Worm (Caenorhabditis elegans) whole organism, mixed stage, embryonic: Measurements from ENCODE around the gene col-34.

Experiments used
- M03D4.4 ChIP-seq: sonication (generic microtip); optimal IDR thresholded peaks from 2 replicates; lab custom pipeline; 2017; ENCODE audit warnings: mild to moderate bottlenecking, missing genetic modification characterization, missing compliant biosample characterization
- bed-3 ChIP-seq: fragments of 200-800 bp; sonication (Bioruptor generic); optimal IDR thresholded peaks from 3 replicates; lab custom pipeline; 2018; ENCODE audit warnings: mild to moderate bottlenecking, missing genetic modification characterization, moderate library complexity, missing compliant biosample characterization
- blmp-1 ChIP-seq: fragments of 150-350 bp; optimal IDR thresholded peaks from 2 replicates; lab custom pipeline; 2014; ENCODE audit warnings: missing biosample characterization, missing genetic modification characterization
- ceh-43 ChIP-seq: fragments of 200-800 bp; sonication (Bioruptor generic); optimal IDR thresholded peaks from 2 replicates; lab custom pipeline; 2018; ENCODE audit warnings: mild to moderate bottlenecking, missing genetic modification characterization, moderate library complexity, missing compliant biosample characterization
- ceh-83 ChIP-seq: fragments of 200-800 bp; sonication (Bioruptor generic); optimal IDR thresholded peaks from 2 replicates; lab custom pipeline; 2018; ENCODE audit warnings: mild to moderate bottlenecking, missing genetic modification characterization, missing compliant biosample characterization
- ces-1 ChIP-seq: fragments of 150-350 bp; optimal IDR thresholded peaks from 2 replicates; lab custom pipeline; 2014; ENCODE audit warnings: missing biosample characterization, missing genetic modification reagents, missing genetic modification characterization
- cnd-1 ChIP-seq: fragments of 200-800 bp; sonication (Bioruptor generic); optimal IDR thresholded peaks from 2 replicates; lab custom pipeline; 2018; ENCODE audit warnings: mild to moderate bottlenecking, missing genetic modification characterization, missing compliant biosample characterization
- drap-1 ChIP-seq: fragments of 200-800 bp; sonication (Bioruptor generic); optimal IDR thresholded peaks from 3 replicates; lab custom pipeline; 2018; ENCODE audit warnings: mild to moderate bottlenecking, missing genetic modification characterization, missing compliant biosample characterization
- elt-1 ChIP-seq: sonication (generic microtip); optimal IDR thresholded peaks from 2 replicates; lab custom pipeline; 2017; ENCODE audit warnings: missing genetic modification characterization, mild to moderate bottlenecking, missing compliant biosample characterization, antibody characterized with exemption, moderate library complexity, borderline replicate concordance; ENCODE audit not compliant: insufficient read depth
- elt-3 ChIP-seq: fragments of 150-350 bp; optimal IDR thresholded peaks from 2 replicates; lab custom pipeline; 2014; ENCODE audit warnings: missing biosample characterization, missing genetic modification characterization
- flh-1 ChIP-seq: fragments of 200-800 bp; sonication (Bioruptor generic); optimal IDR thresholded peaks from 2 replicates; lab custom pipeline; 2018; ENCODE audit warnings: mild to moderate bottlenecking, missing genetic modification characterization, moderate library complexity, missing compliant biosample characterization
- ham-2 ChIP-seq: fragments of 200-800 bp; sonication (Bioruptor generic); optimal IDR thresholded peaks from 2 replicates; lab custom pipeline; 2018; ENCODE audit warnings: mild to moderate bottlenecking, missing genetic modification characterization, missing compliant biosample characterization
- hlh-1 ChIP-seq: fragments of 150-350 bp; optimal IDR thresholded peaks from 2 replicates; lab custom pipeline; 2014; ENCODE audit warnings: missing biosample characterization, missing genetic modification reagents, missing genetic modification characterization
- lin-13 ChIP-seq: fragments of 150-350 bp; optimal IDR thresholded peaks from 2 replicates; lab custom pipeline; 2014; ENCODE audit warnings: missing biosample characterization, missing genetic modification characterization
- lsy-2 ChIP-seq: fragments of 150-350 bp; optimal IDR thresholded peaks from 2 replicates; lab custom pipeline; 2014; ENCODE audit warnings: missing biosample characterization, missing genetic modification characterization
- mab-5 ChIP-seq: fragments of 150-350 bp; optimal IDR thresholded peaks from 2 replicates; lab custom pipeline; 2014; ENCODE audit warnings: missing biosample characterization, missing genetic modification characterization
- mls-2 ChIP-seq: sonication (generic microtip); optimal IDR thresholded peaks from 2 replicates; lab custom pipeline; 2016; ENCODE audit warnings: mild to moderate bottlenecking, missing genetic modification characterization, moderate library complexity, missing compliant biosample characterization
- nhr-2 ChIP-seq: fragments of 150-350 bp; optimal IDR thresholded peaks from 2 replicates; lab custom pipeline; 2014; ENCODE audit warnings: missing biosample characterization, missing genetic modification characterization
- nhr-237 ChIP-seq: fragments of 150-350 bp; optimal IDR thresholded peaks from 2 replicates; lab custom pipeline; 2014; ENCODE audit warnings: missing biosample characterization, missing genetic modification characterization
- nhr-76 ChIP-seq: sonication (generic microtip); optimal IDR thresholded peaks from 2 replicates; lab custom pipeline; 2017; ENCODE audit warnings: missing biosample characterization, missing genetic modification characterization
- sem-2 ChIP-seq: fragments of 200-800 bp; sonication (Bioruptor generic); optimal IDR thresholded peaks from 2 replicates; lab custom pipeline; 2018; ENCODE audit warnings: mild to moderate bottlenecking, missing genetic modification characterization, missing compliant biosample characterization
- snpc-4 ChIP-seq: fragments of 150-350 bp; optimal IDR thresholded peaks from 2 replicates; lab custom pipeline; 2014; ENCODE audit warnings: missing biosample characterization, missing genetic modification characterization
- sptf-1 ChIP-seq: sonication (generic microtip); optimal IDR thresholded peaks from 2 replicates; lab custom pipeline; 2017; ENCODE audit warnings: mild to moderate bottlenecking, missing genetic modification characterization, moderate library complexity, missing compliant biosample characterization
- tbx-8 ChIP-seq: fragments of 200-800 bp; sonication (Bioruptor generic); optimal IDR thresholded peaks from 2 replicates; lab custom pipeline; 2018; ENCODE audit warnings: mild to moderate bottlenecking, missing genetic modification characterization, moderate library complexity, missing compliant biosample characterization
- unc-120 ChIP-seq: sonication (generic microtip); optimal IDR thresholded peaks from 2 replicates; lab custom pipeline; 2017; ENCODE audit warnings: missing genetic modification characterization, missing compliant biosample characterization; ENCODE audit not compliant: poor library complexity, severe bottlenecking
- unc-39 ChIP-seq: fragments of 150-350 bp; optimal IDR thresholded peaks from 2 replicates; lab custom pipeline; 2014; ENCODE audit warnings: missing biosample characterization, missing genetic modification characterization
- unc-62 ChIP-seq: fragments of 150-350 bp; optimal IDR thresholded peaks from 2 replicates; lab custom pipeline; 2014; ENCODE audit warnings: missing biosample characterization, missing genetic modification reagents, missing genetic modification characterization
- zip-8 ChIP-seq: fragments of 150-350 bp; optimal IDR thresholded peaks from 2 replicates; lab custom pipeline; 2014; ENCODE audit warnings: missing biosample characterization, missing genetic modification characterization
- ztf-11 ChIP-seq: fragments of 150-350 bp; optimal IDR thresholded peaks from 2 replicates; lab custom pipeline; 2014; ENCODE audit warnings: missing biosample characterization, missing genetic modification characterization

col-34 gene

DNA sequence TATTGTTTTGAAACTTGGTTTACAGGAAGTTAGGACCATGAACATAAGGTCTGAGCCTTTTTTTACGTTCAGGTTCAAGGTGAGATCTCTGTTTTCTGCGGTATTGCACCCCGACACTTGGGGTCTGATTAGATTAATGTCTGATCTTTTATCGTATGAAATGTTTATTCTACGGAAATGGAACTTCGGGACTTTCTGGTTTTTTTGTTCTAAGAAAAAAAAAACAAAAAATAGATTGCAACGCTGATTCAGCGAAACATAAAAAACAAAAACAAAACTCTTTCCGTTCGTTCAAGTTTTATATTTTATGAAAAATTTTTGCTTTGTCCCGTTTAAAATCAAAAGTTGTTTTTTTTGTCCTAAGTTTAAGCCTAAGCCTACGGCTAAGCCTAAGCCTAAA is 20.8 kb upstream of the col-34 start, which contains the start of gene F36A4.5:
Gene F36A4.5 (plus strand): TSS at position 301 of the 400 bp plus-strand sequence.
- TF ChIP-seq unc-39 (no peak), elt-3 (no peak), unc-62 (no peak), tbx-8 (GFP tag; lab: Kevin White, UChicago) (no peak)

DNA sequence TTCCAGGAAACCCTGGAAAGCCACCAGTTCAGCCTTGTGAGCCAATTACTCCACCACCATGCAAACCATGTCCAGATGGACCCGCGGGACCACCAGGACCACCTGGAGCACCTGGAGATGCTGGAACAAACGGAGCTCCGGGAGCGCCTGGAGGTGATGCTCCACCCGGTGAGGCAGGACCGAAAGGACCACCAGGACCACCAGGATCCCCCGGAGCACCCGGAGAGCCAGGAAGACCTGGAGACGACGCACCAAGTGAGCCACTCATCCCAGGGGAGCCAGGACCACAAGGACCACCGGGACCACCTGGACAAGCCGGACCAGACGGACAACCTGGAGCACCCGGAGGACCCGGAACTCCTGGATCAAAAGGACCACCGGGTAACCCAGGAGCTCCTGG is 20.2 kb upstream of the col-34 start:
- TF ChIP-seq ces-1 (GFP tag; lab: Kevin White, UChicago), result no peak
- no peak for TF ChIP-seq lin-13
- no peak for TF ChIP-seq unc-62
- no peak for TF ChIP-seq cnd-1 (tag; lab: Kevin White, UChicago)
- TF ChIP-seq sem-2, result no peak
- no peak for TF ChIP-seq blmp-1 (tag; lab: Kevin White, UChicago)
- no peak for TF ChIP-seq nhr-237 (tag; lab: Kevin White, UChicago)
- no peak for TF ChIP-seq lsy-2 (tag; lab: Kevin White, UChicago)
- no peak for TF ChIP-seq drap-1 (GFP tag; lab: Kevin White, UChicago)
- TF ChIP-seq nhr-2 (tag; lab: Kevin White, UChicago), result no peak

DNA sequence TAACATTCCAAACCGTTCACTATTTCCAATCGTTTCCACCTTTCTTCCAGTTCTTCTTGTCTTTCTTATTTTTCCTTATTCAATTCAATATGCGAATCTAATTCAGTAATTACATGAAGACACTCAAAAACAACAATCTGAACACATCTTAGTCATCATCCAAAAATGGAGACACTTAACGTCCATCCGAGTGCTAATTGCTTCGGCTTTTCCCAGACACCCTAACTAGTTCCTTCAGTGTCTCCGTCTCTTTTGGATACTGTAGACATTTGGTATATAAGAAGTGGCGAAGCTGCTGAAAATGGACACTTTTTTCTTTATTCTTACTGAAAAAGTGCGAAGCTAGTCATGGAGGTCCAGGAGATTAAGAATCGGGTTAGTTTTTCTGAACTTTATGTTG is 18.6 kb upstream of the col-34 start, which contains the start of gene col-33:
Gene col-33 (plus strand): TSS at position 301 of the 400 bp plus-strand sequence.
- TF ChIP-seq nhr-2 (tag; lab: Kevin White, UChicago), result no peak
- no peak for TF ChIP-seq elt-3
- TF ChIP-seq ham-2 (GFP tag; lab: Kevin White, UChicago), result no peak

DNA sequence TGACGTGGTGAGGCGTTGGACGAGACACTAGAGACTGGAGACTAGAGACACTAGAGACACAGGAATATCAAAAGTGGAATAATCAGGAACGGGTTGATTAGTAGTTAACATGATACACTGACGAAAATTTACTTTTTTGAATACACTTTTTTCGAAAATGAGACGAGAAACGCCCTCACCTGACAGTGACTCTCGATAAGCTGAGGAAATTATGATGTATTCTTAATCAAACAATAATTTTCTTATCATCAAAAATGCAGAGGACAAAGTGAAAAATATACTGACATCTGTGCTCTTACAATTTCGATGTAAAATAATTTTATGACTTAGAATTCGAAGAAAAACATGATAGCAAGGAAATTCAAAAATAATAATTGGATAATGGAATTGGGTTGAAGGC is 15.0 kb upstream of the col-34 start:
- TF ChIP-seq flh-1 (GFP tag; lab: Kevin White, UChicago) (no peak), ceh-43 (no peak), ceh-83 (GFP tag; lab: Kevin White, UChicago) (no peak), elt-3 (no peak), snpc-4 (tag; lab: Kevin White, UChicago) (no peak), elt-1 (tag; lab: Kevin White, UChicago) (no peak), sptf-1 (tag; lab: Kevin White, UChicago) (no peak), ces-1 (GFP tag; lab: Kevin White, UChicago) (no peak), ztf-11 (no peak), bed-3 (GFP tag; lab: Kevin White, UChicago) (no peak), tbx-8 (GFP tag; lab: Kevin White, UChicago) (no peak), mab-5 (tag; lab: Kevin White, UChicago) (no peak), zip-8 (tag; lab: Kevin White, UChicago) (no peak), M03D4.4 (no peak), unc-62 (no peak), drap-1 (GFP tag; lab: Kevin White, UChicago) (no peak)
- TF ChIP-seq, all 35 proteins: peak for 0

DNA sequence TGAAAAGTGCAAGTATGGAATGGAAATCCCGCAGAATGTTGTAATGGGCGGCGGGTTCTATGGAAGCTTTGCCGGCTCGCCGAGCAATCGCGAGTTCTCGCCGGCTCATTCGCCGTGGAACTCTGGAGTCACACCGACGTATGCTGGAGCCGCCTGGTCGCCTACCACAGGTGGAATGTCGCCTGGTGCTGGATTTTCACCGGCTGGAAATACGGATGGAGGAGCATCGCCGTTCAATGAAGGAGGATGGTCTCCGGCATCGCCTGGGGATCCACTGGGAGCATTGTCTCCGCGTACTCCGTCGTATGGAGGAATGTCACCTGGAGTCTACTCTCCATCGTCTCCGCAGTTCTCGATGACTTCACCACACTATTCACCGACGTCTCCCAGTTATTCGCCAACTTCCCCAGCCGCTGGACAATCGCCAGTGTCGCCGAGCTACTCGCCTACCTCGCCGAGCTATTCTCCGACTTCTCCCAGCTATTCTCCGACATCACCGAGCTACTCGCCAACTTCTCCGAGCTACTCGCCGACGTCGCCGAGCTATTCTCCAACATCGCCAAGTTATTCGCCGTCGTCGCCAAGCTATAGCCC is 10.7 kb upstream of the col-34 start:
- TF ChIP-seq sptf-1 (tag; lab: Kevin White, UChicago) (no peak), hlh-1 (no peak), blmp-1 (tag; lab: Kevin White, UChicago) (no peak), nhr-76 (tag; lab: Kevin White, UChicago) (no peak), ceh-43 (no peak)

DNA sequence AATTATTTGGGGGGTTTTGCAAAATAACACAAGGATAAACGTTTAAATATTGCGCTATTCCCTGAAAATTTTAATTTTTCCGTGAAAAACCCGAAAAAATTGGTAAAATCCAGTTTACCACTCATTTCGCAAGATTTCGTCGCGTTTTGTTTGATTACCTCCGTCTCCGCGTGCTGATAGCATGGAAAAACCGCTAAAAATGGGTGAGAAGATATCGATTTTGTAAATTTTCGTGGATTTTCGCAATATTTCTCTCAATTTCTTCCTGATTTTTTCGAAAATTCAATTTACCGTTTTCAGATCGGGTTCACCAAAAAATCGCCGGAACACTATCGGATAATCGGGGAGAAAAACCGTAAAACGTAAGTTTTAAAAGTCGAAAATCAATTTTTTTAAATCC is 3.4 kb upstream of the col-34 start, which contains the start of gene ama-1:
Gene ama-1 (plus strand): TSS at position 301 of the 400 bp plus-strand sequence.
- TF ChIP-seq mls-2, result no peak
- TF ChIP-seq tbx-8 (GFP tag; lab: Kevin White, UChicago), result no peak
- no peak for TF ChIP-seq unc-62
- TF ChIP-seq unc-120 (tag; lab: Kevin White, UChicago), result no peak
- no peak for TF ChIP-seq nhr-2 (tag; lab: Kevin White, UChicago)
- TF ChIP-seq drap-1 (GFP tag; lab: Kevin White, UChicago), result no peak
